Fruit fly (Drosophila melanogaster): Measurements from ENCODE around the gene CG31751.

The CG31751 gene

DNA sequence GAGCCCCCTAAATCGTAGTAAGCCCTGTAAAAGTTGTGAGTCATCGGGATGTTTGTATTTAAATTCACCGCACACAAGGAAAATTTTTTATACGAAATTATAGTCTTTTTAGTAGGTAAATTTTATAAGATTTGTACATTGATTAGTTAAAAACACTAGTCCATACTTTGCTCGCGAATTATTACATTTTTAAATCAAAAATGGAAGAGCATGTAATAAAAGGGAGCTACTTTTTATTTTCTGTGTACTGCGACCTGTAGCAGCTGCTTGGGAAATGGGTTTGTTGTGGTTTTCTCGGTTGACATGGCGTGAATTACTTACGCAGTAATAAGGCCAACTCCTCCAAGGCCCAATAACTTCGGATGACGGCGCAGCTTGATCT is 17.7 kb downstream of the CG31751 start (continued):
- TF ChIP-seq CG1024 (GFP tag; IDR thresholded peaks at IDR 0.05) (no peak), salm (tag; optimal IDR thresholded peaks at IDR 0.05) (no peak), nerfin-1 (tag; optimal IDR thresholded peaks at IDR 0.05) (no peak), Aef1 (GFP tag; IDR thresholded peaks at IDR 0.05) (peak; percentile 39; the same call in 2 of the 3 replicates), dmrt99B (tag; optimal IDR thresholded peaks at IDR 0.05) (peak; percentile 41), ab (GFP tag; optimal IDR thresholded peaks at IDR 0.05) (no peak), MESR4 (GFP tag; optimal IDR thresholded peaks at IDR 0.05) (no peak), peb (GFP tag; IDR thresholded peaks at IDR 0.05) (no peak), usp (GFP tag; optimal IDR thresholded peaks at IDR 0.05) (no peak), hth (optimal IDR thresholded peaks at IDR 0.05) (no peak), CG1603 (tag; optimal IDR thresholded peaks at IDR 0.05) (no peak), sug (tag; optimal IDR thresholded peaks at IDR 0.05) (no peak), Sin3A (optimal IDR thresholded peaks at IDR 0.05) (no peak), GATAe (GFP tag; conservative IDR thresholded peaks at IDR 0.05) (no peak), Vsx1 (GFP tag; optimal IDR thresholded peaks at IDR 0.05) (no peak), sim (GFP tag; IDR thresholded peaks at IDR 0.05) (no peak), CG9437 (GFP tag; optimal IDR thresholded peaks at IDR 0.05) (no peak), CG11723 (GFP tag; optimal IDR thresholded peaks at IDR 0.05) (no peak), vnd (GFP tag; IDR thresholded peaks at IDR 0.05; ENCODE audit: partially characterized antibody) (no peak), HLH3B (GFP tag; IDR thresholded peaks at IDR 0.05) (0 out of 2 replicates have a peak, but pooled peaks have one; percentile 19), CG11560 (tag; IDR thresholded peaks at IDR 0.05) (no peak), Sox102F (GFP tag; optimal IDR thresholded peaks at IDR 0.05) (peak; percentile 66), CG12299 (tag; optimal IDR thresholded peaks at IDR 0.05) (no peak), PHDP (tag; optimal IDR thresholded peaks at IDR 0.05) (peak; percentile 51), Kr (GFP tag; optimal IDR thresholded peaks at IDR 0.05) (no peak), CG17359 (tag; optimal IDR thresholded peaks at IDR 0.05) (peak; percentile 10), ato (GFP tag; IDR thresholded peaks at IDR 0.05; ENCODE audit: partially characterized antibody) (no peak), unpg (GFP tag; optimal IDR thresholded peaks at IDR 0.05) (peak; percentile 72), toy (GFP tag; IDR thresholded peaks at IDR 0.05) (no peak), CG42726 (GFP tag; IDR thresholded peaks at IDR 0.05; ENCODE audit: partially characterized antibody) (no peak), zen2 (GFP tag; IDR thresholded peaks at IDR 0.05; ENCODE audit: partially characterized antibody) (no peak), CG10267 (tag; optimal IDR thresholded peaks at IDR 0.05) (no peak), CG33213 (GFP tag; optimal IDR thresholded peaks at IDR 0.05) (no peak), HLH4C (GFP tag; IDR thresholded peaks at IDR 0.05; ENCODE audit: partially characterized antibody) (no peak), chif (GFP tag; optimal IDR thresholded peaks at IDR 0.05) (no peak), CG9727 (GFP tag; optimal IDR thresholded peaks at IDR 0.05) (no peak), CG32772 (GFP tag; IDR thresholded peaks at IDR 0.05) (no peak), CG13123 (GFP tag; optimal IDR thresholded peaks at IDR 0.05) (no peak), dimm (GFP tag; IDR thresholded peaks at IDR 0.05) (no peak), Lim3 (GFP tag; IDR thresholded peaks at IDR 0.05) (no peak), CG10654 (GFP tag; optimal IDR thresholded peaks at IDR 0.05) (no peak), D19A (tag; optimal IDR thresholded peaks at IDR 0.05) (no peak), crol (GFP tag; IDR thresholded peaks at IDR 0.05) (no peak), Asciz (GFP tag; optimal IDR thresholded peaks at IDR 0.05) (no peak), bsh (GFP tag; optimal IDR thresholded peaks at IDR 0.05) (peak in 1 of 2 experiments; percentile 68), gfzf (GFP tag; optimal IDR thresholded peaks at IDR 0.05) (no peak), CG7271 (tag; optimal IDR thresholded peaks at IDR 0.05) (no peak), CG12391 (tag; optimal IDR thresholded peaks at IDR 0.05) (peak; percentile 40), CG14667 (GFP tag; IDR thresholded peaks at IDR 0.05) (0 out of 2 replicates have a peak, but pooled peaks have one; percentile 16), Dek (tag; optimal IDR thresholded peaks at IDR 0.05) (no peak), ATbp (GFP tag; optimal IDR thresholded peaks at IDR 0.05) (peak; percentile 43)

All from whole organism, embryonic.